Fruit fly (Drosophila melanogaster) whole organism, prepupa: ENCODE measurements around the gene Miox.

Source experiments
- Blimp-1 ChIP-seq: fragments of 200-800 bp; sonication (Bioruptor generic); optimal IDR thresholded peaks from 3 replicates; lab custom pipeline; 2017; ENCODE audit warnings: missing biosample characterization, missing genetic modification characterization, mild to moderate bottlenecking, moderate library complexity, missing genetic modification reagents
- CG10669 ChIP-seq: fragments of 200-800 bp; sonication (Bioruptor generic); optimal IDR thresholded peaks from 3 replicates; lab custom pipeline; 2018; ENCODE audit warnings: missing biosample characterization, mild to moderate bottlenecking, missing genetic modification characterization, moderate library complexity
- CG11294 ChIP-seq: fragments of 200-800 bp; sonication (Bioruptor generic); IDR thresholded peaks from 2 replicates; pipeline ENCODE4 v1.3.6; 2022; ENCODE audit warnings: missing biosample characterization, missing genetic modification characterization
- CG11762 ChIP-seq: fragments of 200-800 bp; sonication (Bioruptor generic); optimal IDR thresholded peaks from 3 replicates; lab custom pipeline; 2016; ENCODE audit warnings: missing biosample characterization, missing genetic modification characterization; ENCODE audit not compliant: insufficient read depth
- CG11902 ChIP-seq: fragments of 200-800 bp; sonication (Bioruptor generic); optimal IDR thresholded peaks from 3 replicates; lab custom pipeline; 2016; ENCODE audit warnings: missing biosample characterization, missing genetic modification characterization
- CG15336 ChIP-seq: fragments of 200-800 bp; sonication (Bioruptor generic); IDR thresholded peaks from 2 replicates; pipeline ENCODE4 v1.3.6; 2022; ENCODE audit warnings: missing biosample characterization, missing genetic modification characterization
- CG31627 ChIP-seq: fragments of 200-800 bp; sonication (Bioruptor generic); optimal IDR thresholded peaks from 3 replicates; lab custom pipeline; 2016; ENCODE audit warnings: missing biosample characterization, missing genetic modification characterization
- CG32006 ChIP-seq: fragments of 200-800 bp; sonication (Bioruptor generic); optimal IDR thresholded peaks from 3 replicates; lab custom pipeline; 2017; ENCODE audit warnings: missing biosample characterization, mild to moderate bottlenecking, missing genetic modification characterization
- CG34406 ChIP-seq: fragments of 200-800 bp; sonication (Bioruptor generic); optimal IDR thresholded peaks from 3 replicates; lab custom pipeline; 2016; ENCODE audit warnings: missing biosample characterization, missing genetic modification characterization
- CG3919 ChIP-seq: fragments of 200-800 bp; sonication (Bioruptor generic); optimal IDR thresholded peaks from 3 replicates; lab custom pipeline; 2016; ENCODE audit warnings: missing biosample characterization, missing genetic modification characterization
- CG4318 ChIP-seq: fragments of 200-800 bp; sonication (Bioruptor generic); optimal IDR thresholded peaks from 3 replicates; lab custom pipeline; 2017; ENCODE audit warnings: missing biosample characterization, mild to moderate bottlenecking, missing genetic modification characterization
- CG6163 ChIP-seq: fragments of 200-800 bp; sonication (Bioruptor generic); IDR thresholded peaks from 3 replicates; pipeline ENCODE4 v1.3.6; 2022; ENCODE audit warnings: missing biosample characterization, missing genetic modification characterization
- CG6276 ChIP-seq: fragments of 200-800 bp; sonication (Bioruptor generic); optimal IDR thresholded peaks from 2 replicates; lab custom pipeline; 2017; ENCODE audit warnings: missing biosample characterization, mild to moderate bottlenecking, missing genetic modification characterization
- CG6792 ChIP-seq: fragments of 200-800 bp; sonication (Bioruptor generic); optimal IDR thresholded peaks from 3 replicates; lab custom pipeline; 2016; ENCODE audit warnings: missing biosample characterization, missing genetic modification characterization
- CG6854 ChIP-seq: fragments of 200-800 bp; sonication (Bioruptor generic); optimal IDR thresholded peaks from 2 replicates; lab custom pipeline; 2017; ENCODE audit warnings: missing biosample characterization, mild to moderate bottlenecking, missing genetic modification characterization
- CG7368 ChIP-seq: fragments of 200-800 bp; sonication (Bioruptor generic); optimal IDR thresholded peaks from 3 replicates; lab custom pipeline; 2016; ENCODE audit warnings: missing biosample characterization, missing genetic modification characterization
- CG8119 ChIP-seq: fragments of 200-800 bp; sonication (Bioruptor generic); IDR thresholded peaks from 3 replicates; pipeline ENCODE4 v1.3.6; 2022; ENCODE audit warnings: missing biosample characterization, missing genetic modification characterization
- CG8319 ChIP-seq: fragments of 200-800 bp; sonication (Bioruptor generic); optimal IDR thresholded peaks from 3 replicates; lab custom pipeline; 2016; ENCODE audit warnings: missing biosample characterization, missing genetic modification characterization
- CG8632 ChIP-seq: fragments of 200-800 bp; sonication (Bioruptor generic); optimal IDR thresholded peaks from 3 replicates; lab custom pipeline; 2016; ENCODE audit warnings: missing biosample characterization, missing genetic modification characterization
- CG9139 ChIP-seq: fragments of 200-800 bp; sonication (Bioruptor generic); optimal IDR thresholded peaks from 3 replicates; lab custom pipeline; 2017; ENCODE audit warnings: missing biosample characterization, mild to moderate bottlenecking, missing genetic modification characterization
- Eip75B ChIP-seq: fragments of 200-800 bp; sonication (Bioruptor generic); optimal IDR thresholded peaks from 3 replicates; lab custom pipeline; 2016; ENCODE audit warnings: missing biosample characterization, missing genetic modification characterization
- Eip78C ChIP-seq: fragments of 200-800 bp; sonication (Bioruptor generic); peaks from one replicate; lab custom pipeline; 2016; ENCODE audit warnings: missing biosample characterization, missing genetic modification characterization
- Eip93F ChIP-seq: fragments of 200-800 bp; sonication (Bioruptor generic); optimal IDR thresholded peaks from 2 replicates; lab custom pipeline; 2016; ENCODE audit warnings: missing biosample characterization, mild to moderate bottlenecking, missing genetic modification characterization
- Ets21C ChIP-seq: fragments of 200-800 bp; sonication (Bioruptor generic); optimal IDR thresholded peaks from 3 replicates; lab custom pipeline; 2016; ENCODE audit warnings: missing biosample characterization, missing genetic modification characterization
- Ets96B ChIP-seq: fragments of 200-800 bp; optimal IDR thresholded peaks from 2 replicates; lab custom pipeline; 2019; ENCODE audit warnings: missing biosample characterization, mild to moderate bottlenecking, missing genetic modification characterization, moderate library complexity
- Gug ChIP-seq: fragments of 200-800 bp; sonication (Bioruptor generic); IDR thresholded peaks from 2 replicates; pipeline ENCODE4 v1.3.6; 2022; ENCODE audit warnings: missing biosample characterization, missing genetic modification characterization
- Hr38 ChIP-seq: sonication (Bioruptor generic); optimal IDR thresholded peaks from 2 replicates; lab custom pipeline; 2016; ENCODE audit warnings: missing biosample characterization, missing genetic modification characterization
- Hr4 ChIP-seq: fragments of 200-800 bp; sonication (Bioruptor generic); optimal IDR thresholded peaks from 3 replicates; lab custom pipeline; 2016; ENCODE audit warnings: missing biosample characterization, missing genetic modification characterization
- Lpt ChIP-seq: fragments of 200-800 bp; sonication (Bioruptor generic); optimal IDR thresholded peaks from 3 replicates; lab custom pipeline; 2016; ENCODE audit warnings: missing biosample characterization, missing genetic modification characterization
- Met ChIP-seq: fragments of 200-800 bp; sonication (Bioruptor generic); optimal IDR thresholded peaks from 3 replicates; lab custom pipeline; 2016; ENCODE audit warnings: missing biosample characterization, missing genetic modification characterization
- Smox ChIP-seq: fragments of 200-800 bp; sonication (Bioruptor generic); optimal IDR thresholded peaks from 3 replicates; lab custom pipeline; 2016; ENCODE audit warnings: missing biosample characterization, missing genetic modification characterization
- Sox102F ChIP-seq: fragments of 200-800 bp; sonication (Bioruptor generic); optimal IDR thresholded peaks from 2 replicates; lab custom pipeline; 2016; ENCODE audit warnings: missing biosample characterization, mild to moderate bottlenecking, missing genetic modification characterization
- Sox14 ChIP-seq: fragments of 200-800 bp; sonication (Bioruptor generic); optimal IDR thresholded peaks from 3 replicates; lab custom pipeline; 2016; ENCODE audit warnings: missing biosample characterization, missing genetic modification characterization
- Sox15 ChIP-seq: fragments of 200-800 bp; sonication (Bioruptor generic); optimal IDR thresholded peaks from 3 replicates; lab custom pipeline; 2016; ENCODE audit warnings: missing biosample characterization, missing genetic modification characterization
- achi ChIP-seq: fragments of 200-800 bp; sonication (Bioruptor generic); optimal IDR thresholded peaks from 3 replicates; lab custom pipeline; 2016; ENCODE audit warnings: missing biosample characterization, missing genetic modification characterization
- acj6 ChIP-seq: fragments of 200-800 bp; sonication (Bioruptor generic); optimal IDR thresholded peaks from 3 replicates; lab custom pipeline; 2016; ENCODE audit warnings: missing biosample characterization, missing genetic modification characterization
- dac ChIP-seq: fragments of 200-800 bp; sonication (Bioruptor generic); optimal IDR thresholded peaks from 2 replicates; lab custom pipeline; 2017; ENCODE audit warnings: missing biosample characterization, mild to moderate bottlenecking, missing genetic modification characterization
- dsx ChIP-seq: fragments of 200-800 bp; optimal IDR thresholded peaks from 3 replicates; lab custom pipeline; 2019; ENCODE audit warnings: missing biosample characterization, mild to moderate bottlenecking, missing genetic modification characterization, moderate library complexity; ENCODE audit not compliant: poor library complexity, severe bottlenecking
- eg ChIP-seq: fragments of 200-800 bp; sonication (Bioruptor generic); IDR thresholded peaks from 3 replicates; pipeline ENCODE4 v1.3.6; 2022; ENCODE audit warnings: missing biosample characterization, missing genetic modification characterization
- esn ChIP-seq: fragments of 200-800 bp; sonication (Bioruptor generic); optimal IDR thresholded peaks from 2 replicates; lab custom pipeline; 2016; ENCODE audit warnings: missing biosample characterization, mild to moderate bottlenecking, missing genetic modification characterization, moderate library complexity
- fd59A ChIP-seq: fragments of 200-800 bp; sonication (Bioruptor generic); optimal IDR thresholded peaks from 2 replicates; lab custom pipeline; 2017; ENCODE audit warnings: missing biosample characterization, mild to moderate bottlenecking, missing genetic modification characterization, missing genetic modification reagents
- fkh ChIP-seq: fragments of 200-800 bp; sonication (Bioruptor generic); optimal IDR thresholded peaks from 3 replicates; lab custom pipeline; 2017; ENCODE audit warnings: missing biosample characterization, mild to moderate bottlenecking, missing genetic modification characterization, moderate library complexity
- net ChIP-seq: fragments of 200-800 bp; sonication (Bioruptor generic); optimal IDR thresholded peaks from 3 replicates; lab custom pipeline; 2016; ENCODE audit warnings: missing biosample characterization, missing genetic modification characterization
- pdm3 ChIP-seq: fragments of 200-800 bp; sonication (Bioruptor generic); optimal IDR thresholded peaks from 3 replicates; lab custom pipeline; 2016; ENCODE audit warnings: missing biosample characterization, missing genetic modification characterization
- salr ChIP-seq, 2 experiments: fragments of 200-800 bp; sonication (Bioruptor generic); optimal IDR thresholded peaks; 3 replicates each; lab custom pipeline; 2016 to 2018; ENCODE audit warnings: missing biosample characterization in 2 of 2, missing genetic modification characterization in 2 of 2, mild to moderate bottlenecking in 1 of 2
- spab ChIP-seq: fragments of 200-800 bp; sonication (Bioruptor generic); optimal IDR thresholded peaks from 2 replicates; lab custom pipeline; 2017; ENCODE audit warnings: missing biosample characterization, mild to moderate bottlenecking, missing genetic modification characterization, missing genetic modification reagents
- ss ChIP-seq, 2 experiments: fragments of 200-800 bp; sonication (Bioruptor generic); optimal IDR thresholded peaks; 2 replicates in 1 of 2; 3 replicates in 1 of 2; lab custom pipeline; 2017 to 2018; ENCODE audit warnings: mild to moderate bottlenecking in 2 of 2, missing biosample characterization in 2 of 2, missing genetic modification characterization in 2 of 2, moderate library complexity in 1 of 2
- svp ChIP-seq: fragments of 200-800 bp; sonication (Bioruptor generic); peaks from one replicate; lab custom pipeline; 2016; ENCODE audit warnings: missing biosample characterization, missing genetic modification characterization
- topi ChIP-seq: fragments of 200-800 bp; sonication (Bioruptor generic); optimal IDR thresholded peaks from 3 replicates; lab custom pipeline; 2016; ENCODE audit warnings: missing biosample characterization, missing genetic modification characterization
- vri ChIP-seq: fragments of 200-800 bp; sonication (Bioruptor generic); optimal IDR thresholded peaks from 3 replicates; lab custom pipeline; 2016; ENCODE audit warnings: missing biosample characterization, mild to moderate bottlenecking, missing genetic modification characterization

Gene Miox

DNA sequence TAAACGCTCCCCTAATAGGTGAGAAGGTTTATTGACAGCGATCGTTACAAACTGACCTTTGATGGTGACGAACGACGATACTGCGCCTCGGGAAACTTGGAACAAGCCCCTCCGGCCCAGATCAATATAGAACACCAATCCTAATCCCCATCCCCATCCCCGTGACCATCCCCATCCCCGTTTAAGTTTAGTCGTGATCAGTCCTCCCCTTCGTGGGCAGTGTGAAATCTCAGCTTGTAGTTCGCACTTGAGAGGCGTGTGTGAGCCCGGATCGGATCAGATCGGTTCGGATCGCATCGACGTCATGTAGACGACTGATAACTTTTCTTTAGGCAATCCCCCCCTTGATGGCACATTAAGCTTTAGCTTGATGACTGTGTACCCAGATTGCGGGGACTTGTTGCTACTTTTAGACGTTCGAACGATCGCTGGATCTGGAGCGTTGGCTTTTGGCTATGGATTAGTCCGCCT, at the start of gene Miox:
TSS of gene Miox (plus strand) at position 421 of the 471 bp plus-strand sequence.
- TF ChIP-seq CG4318 (GFP tag; lab: Kevin White, UChicago) (no peak), svp (GFP tag; lab: Kevin White, UChicago) (peak; percentile 71)

DNA sequence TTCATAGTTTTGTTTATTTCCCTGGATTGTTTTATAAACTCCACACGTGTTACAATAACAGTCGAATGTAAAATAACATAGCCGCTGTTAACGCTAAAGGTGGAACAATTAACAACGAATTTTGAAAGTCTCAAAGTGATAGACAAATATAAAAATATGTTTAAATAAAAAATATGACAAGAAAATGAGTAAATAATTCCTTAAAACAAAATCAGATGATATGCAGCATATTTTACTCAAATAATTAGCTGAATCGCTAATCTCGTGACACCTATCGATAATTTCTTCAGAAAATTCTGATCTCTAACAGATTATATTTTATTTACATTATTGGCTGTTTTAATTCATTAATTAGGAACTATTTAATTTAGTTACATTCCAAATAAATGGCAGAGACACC, 48.2 kb upstream of the Miox start, which contains the start of the genes CG5645 and Atg12:
TSS of gene CG5645 (minus strand) at position 77 of the 400 bp plus-strand sequence.
TSS of gene Atg12 (plus strand) at position 338 of the 400 bp plus-strand sequence.
- TF ChIP-seq salr (GFP tag; optimal IDR thresholded peaks at IDR 0.05; lab: Kevin White, UChicago) (peak in 1 of 2 experiments; percentile 24), CG7368 (GFP tag; lab: Kevin White, UChicago) (peak; percentile 42), Hr4 (peak; percentile 65), dsx (GFP tag; lab: Kevin White, UChicago) (peak; percentile 69), CG6163 (GFP tag; lab: Robert Waterston, UW) (no peak), CG34406 (peak; percentile 16), topi (GFP tag; lab: Kevin White, UChicago) (peak; percentile 76), CG31627 (GFP tag; lab: Kevin White, UChicago) (peak; percentile 48), Eip75B (GFP tag; lab: Kevin White, UChicago) (peak; percentile 59), Ets96B (tag; lab: Kevin White, UChicago) (peak; percentile 52), CG10669 (GFP tag; lab: Kevin White, UChicago) (peak; percentile 69), Sox102F (GFP tag; lab: Kevin White, UChicago) (no peak), CG11762 (peak; percentile 31), net (GFP tag; lab: Kevin White, UChicago) (no peak), Ets21C (GFP tag; lab: Kevin White, UChicago) (peak; percentile 46), Lpt (peak; percentile 12), CG15336 (GFP tag; lab: Robert Waterston, UW) (peak; percentile 48), CG11294 (GFP tag; lab: Robert Waterston, UW) (no peak), Blimp-1 (no peak), Sox14 (peak; percentile 43), CG8119 (GFP tag; lab: Robert Waterston, UW) (peak; percentile 15; the same call in 1 of the 3 replicates), Eip78C (peak; percentile 92), fkh (GFP tag; lab: Kevin White, UChicago) (peak; percentile 69), fd59A (no peak), ss (GFP tag; optimal IDR thresholded peaks at IDR 0.05; lab: Kevin White, UChicago) (peak; percentile 12 to 66), achi (GFP tag; lab: Kevin White, UChicago) (peak; percentile 54), CG8319 (peak; percentile 14), svp (GFP tag; lab: Kevin White, UChicago) (peak; percentile 74), CG8632 (GFP tag; lab: Kevin White, UChicago) (peak; percentile 44), Met (GFP tag; lab: Kevin White, UChicago) (peak; percentile 66), CG6276 (GFP tag; lab: Kevin White, UChicago) (no peak), pdm3 (GFP tag; lab: Kevin White, UChicago) (peak; percentile 63), eg (peak; percentile 54), CG6792 (GFP tag; lab: Kevin White, UChicago) (peak; percentile 52), CG6854 (GFP tag; lab: Kevin White, UChicago) (no peak), Hr38 (GFP tag; lab: Kevin White, UChicago) (no peak), vri (no peak), spab (GFP tag; lab: Kevin White, UChicago) (no peak), Smox (no peak), CG32006 (GFP tag; lab: Kevin White, UChicago) (peak; percentile 11), Sox15 (GFP tag; lab: Kevin White, UChicago) (no peak), Eip93F (peak; percentile 18), CG9139 (GFP tag; lab: Kevin White, UChicago) (no peak), CG3919 (GFP tag; lab: Kevin White, UChicago) (peak; percentile 72), esn (peak; percentile 80), Gug (no peak), CG11902 (GFP tag; lab: Kevin White, UChicago) (peak; percentile 30), acj6 (GFP tag; lab: Kevin White, UChicago) (peak; percentile 56), dac (GFP tag; lab: Kevin White, UChicago) (no peak)
